Fruit fly (Drosophila melanogaster): ENCODE results near the gene bru3.

dm6 chr3L:13840731-13841130 is 37.5 kb upstream of the bru3 start:
- no peak for TF ChIP-seq CG8478 (optimal IDR thresholded peaks at IDR 0.05)
- no peak for TF ChIP-seq CTCF (optimal IDR thresholded peaks at IDR 0.05)

Measured in S2 (cell line).